Fruit fly (Drosophila melanogaster) S2 (cell line): Measurements from ENCODE around the gene CG31805.
A peak's percentile ranks its signal among the peaks of the same experiment; 100 is the strongest.

Experiments
- CG8478 ChIP-seq: fragments of >200 bp; optimal IDR thresholded peaks from 2 replicates; lab custom pipeline; 2018
- CTCF ChIP-seq, 2 experiments: fragments of >200 bp; optimal IDR thresholded peaks; 2 replicates each; lab custom pipeline; 2018

DNA sequence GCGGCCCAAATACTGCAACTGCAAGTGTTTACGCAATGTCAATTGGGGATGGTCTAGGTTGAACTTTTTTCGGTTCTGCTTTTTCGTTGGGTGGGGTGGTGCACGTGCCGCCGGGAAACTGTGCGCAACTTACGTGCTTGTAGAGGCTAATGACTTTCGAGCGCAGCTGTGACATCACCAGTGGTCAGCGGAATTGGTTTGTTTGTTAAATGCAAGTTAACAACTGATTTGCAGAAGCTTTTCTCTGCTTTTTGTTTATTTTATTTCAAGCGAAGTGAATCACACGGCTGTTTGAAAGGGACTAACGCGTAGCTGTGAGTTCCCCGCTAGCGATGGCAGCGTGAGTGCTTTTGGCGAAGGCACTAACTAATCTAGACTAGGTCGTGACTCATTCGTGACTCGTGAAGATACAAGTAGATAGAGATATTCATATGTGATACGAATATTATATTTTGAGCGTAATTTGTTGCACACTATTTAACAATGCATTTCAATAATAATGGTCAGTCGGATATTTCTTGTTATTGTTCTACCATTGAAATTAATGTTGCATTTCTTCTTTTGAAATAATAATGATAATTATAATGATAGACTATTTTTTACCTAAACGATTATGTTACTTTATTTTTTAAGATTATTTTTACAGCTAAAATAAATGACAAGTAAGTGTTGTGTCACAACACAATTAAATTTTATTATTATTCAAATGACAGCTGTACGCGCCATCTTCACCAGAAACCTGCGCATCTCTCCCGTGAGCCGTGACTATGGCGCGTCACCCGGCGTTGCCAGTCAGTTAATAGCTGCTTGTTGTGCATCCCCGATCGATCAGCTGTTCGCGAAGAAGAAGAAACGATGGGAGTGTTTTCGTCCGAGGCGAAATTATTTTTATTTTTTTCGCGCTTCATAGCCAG lies 12.4 kb downstream of the CG31805 start, which contains the start of the genes osi and tweek:
- peak in 1 of 2 experiments; percentile 1 for TF ChIP-seq CTCF (optimal IDR thresholded peaks at IDR 0.05; lab: Kevin White, UChicago)
- TF ChIP-seq CG8478 (lab: Kevin White, UChicago), result no peak
